Worm (Caenorhabditis elegans) whole organism, L1 larva: ENCODE measurements around the gene srj-33.

Source experiments
- C04F5.9 ChIP-seq: sonication (generic microtip); optimal IDR thresholded peaks from 2 replicates; lab custom pipeline; 2016; ENCODE audit warnings: missing genetic modification characterization, missing compliant biosample characterization
- C16A3.4 ChIP-seq: fragments of 150-350 bp; optimal IDR thresholded peaks from 2 replicates; lab custom pipeline; 2014; ENCODE audit warnings: missing biosample characterization, missing genetic modification characterization
- C34B4.2 ChIP-seq: sonication (generic microtip); optimal IDR thresholded peaks from 2 replicates; lab custom pipeline; 2017; ENCODE audit warnings: mild to moderate bottlenecking, missing genetic modification characterization, missing compliant biosample characterization
- F16B12.6 ChIP-seq: fragments of 150-350 bp; optimal IDR thresholded peaks from 2 replicates; lab custom pipeline; 2014; ENCODE audit warnings: missing biosample characterization, missing genetic modification characterization
- Y116A8C.19 ChIP-seq: sonication (generic microtip); optimal IDR thresholded peaks from 2 replicates; lab custom pipeline; 2016; ENCODE audit warnings: missing compliant biosample characterization, missing genetic modification characterization, borderline replicate concordance
- aha-1 ChIP-seq: fragments of 150-350 bp; optimal IDR thresholded peaks from 2 replicates; lab custom pipeline; 2014; ENCODE audit warnings: missing biosample characterization, missing genetic modification characterization
- aly-2 ChIP-seq: fragments of 150-350 bp; optimal IDR thresholded peaks from 2 replicates; lab custom pipeline; 2014; ENCODE audit warnings: missing biosample characterization, missing genetic modification characterization
- blmp-1 ChIP-seq: fragments of 150-350 bp; optimal IDR thresholded peaks from 2 replicates; lab custom pipeline; 2014; ENCODE audit warnings: missing biosample characterization, missing genetic modification characterization
- ceh-8 ChIP-seq: fragments of 200-800 bp; sonication (Bioruptor generic); optimal IDR thresholded peaks from 2 replicates; lab custom pipeline; 2018; ENCODE audit warnings: mild to moderate bottlenecking, missing genetic modification characterization, moderate library complexity, missing compliant biosample characterization
- ceh-88 ChIP-seq: fragments of 200-800 bp; sonication (Bioruptor generic); IDR thresholded peaks from 2 replicates; pipeline ENCODE4 v1.3.6; 2022; ENCODE audit warnings: missing genetic modification characterization, missing compliant biosample characterization
- efl-1 ChIP-seq, 4 experiments: fragments of 150-350 bp; optimal IDR thresholded peaks in 3 of 4; peaks in 1 of 4; 1 replicate in 1 of 4; 2 replicates in 3 of 4; lab custom pipeline; 2014; ENCODE audit warnings: missing biosample characterization in 2 of 4, missing genetic modification characterization in 2 of 4, missing genetic modification reagents in 2 of 4
- efl-3 ChIP-seq: fragments of 200-800 bp; sonication (Bioruptor generic); optimal IDR thresholded peaks from 2 replicates; lab custom pipeline; 2018; ENCODE audit warnings: mild to moderate bottlenecking, missing genetic modification characterization, missing compliant biosample characterization
- egl-13 ChIP-seq: sonication (generic microtip); optimal IDR thresholded peaks from 2 replicates; lab custom pipeline; 2016; ENCODE audit warnings: missing genotype, missing genetic modification reagents, missing genetic modification characterization, missing compliant biosample characterization
- egl-27 ChIP-seq, 2 experiments: fragments of 150-350 bp in 1 of 2; sonication (generic microtip); optimal IDR thresholded peaks; 3 replicates each; lab custom pipeline; 2017 to 2018; ENCODE audit warnings: missing biosample characterization in 2 of 2, missing genetic modification characterization in 2 of 2, missing genetic modification reagents in 2 of 2
- elt-2 ChIP-seq: sonication (generic microtip); optimal IDR thresholded peaks from 2 replicates; lab custom pipeline; 2016; ENCODE audit warnings: missing genetic modification characterization, mild to moderate bottlenecking, inconsistent platforms, missing compliant biosample characterization, missing genetic modification reagents
- elt-3 ChIP-seq, 6 experiments: fragments of 150-350 bp in 1 of 6; sonication (generic microtip); optimal IDR thresholded peaks; 2 replicates each; lab custom pipeline; 2017 to 2018; ENCODE audit warnings: missing biosample characterization in 6 of 6, missing genetic modification characterization in 6 of 6, inconsistent platforms in 1 of 6
- ets-5 ChIP-seq: fragments of 200-800 bp; sonication (Bioruptor generic); IDR thresholded peaks from 2 replicates; pipeline ENCODE4 v1.3.6; 2022; ENCODE audit warnings: missing genetic modification characterization, missing compliant biosample characterization
- fkh-10 ChIP-seq: sonication (generic microtip); optimal IDR thresholded peaks from 2 replicates; lab custom pipeline; 2017; ENCODE audit warnings: missing biosample characterization, missing genetic modification reagents, missing genetic modification characterization
- fkh-4 ChIP-seq: sonication (generic microtip); optimal IDR thresholded peaks from 2 replicates; lab custom pipeline; 2016; ENCODE audit warnings: missing compliant biosample characterization, missing genetic modification characterization, borderline replicate concordance
- fkh-8 ChIP-seq: sonication (generic microtip); optimal IDR thresholded peaks from 2 replicates; lab custom pipeline; 2016; ENCODE audit warnings: mild to moderate bottlenecking, missing genetic modification characterization, missing compliant biosample characterization
- fos-1 ChIP-seq: fragments of 150-350 bp; optimal IDR thresholded peaks from 2 replicates; lab custom pipeline; 2014; ENCODE audit warnings: missing biosample characterization, missing genetic modification characterization
- grh-1 ChIP-seq: fragments of 200-800 bp; sonication (Bioruptor generic); IDR thresholded peaks from 2 replicates; pipeline ENCODE4 v1.3.6; 2022; ENCODE audit warnings: missing genetic modification reagents, missing genetic modification characterization, missing compliant biosample characterization
- hlh-17 ChIP-seq: fragments of 200-800 bp; sonication (Bioruptor generic); optimal IDR thresholded peaks from 2 replicates; lab custom pipeline; 2018; ENCODE audit warnings: missing genetic modification characterization, mild to moderate bottlenecking, missing compliant biosample characterization, moderate library complexity, borderline replicate concordance
- hlh-4 ChIP-seq: sonication (generic microtip); optimal IDR thresholded peaks from 2 replicates; lab custom pipeline; 2016; ENCODE audit warnings: mild to moderate bottlenecking, missing genetic modification characterization, missing compliant biosample characterization
- hpl-2 ChIP-seq: fragments of 150-350 bp; optimal IDR thresholded peaks from 2 replicates; lab custom pipeline; 2014; ENCODE audit warnings: missing biosample characterization, missing genetic modification reagents, missing genetic modification characterization
- isw-1 ChIP-seq: fragments of 200-800 bp; sonication (Bioruptor generic); IDR thresholded peaks from 2 replicates; pipeline ENCODE4 v1.3.6; 2022; ENCODE audit warnings: missing genetic modification characterization, missing compliant biosample characterization
- lin-14 ChIP-seq: fragments of 200-800 bp; sonication (Bioruptor generic); optimal IDR thresholded peaks from 2 replicates; lab custom pipeline; 2018; ENCODE audit warnings: mild to moderate bottlenecking, missing genetic modification characterization, moderate library complexity, missing compliant biosample characterization
- lin-39 ChIP-seq: fragments of 150-350 bp; optimal IDR thresholded peaks from 2 replicates; lab custom pipeline; 2014; ENCODE audit warnings: missing biosample characterization, missing genetic modification reagents, missing genetic modification characterization
- lir-3 ChIP-seq: sonication (generic microtip); optimal IDR thresholded peaks from 2 replicates; lab custom pipeline; 2016; ENCODE audit warnings: mild to moderate bottlenecking, missing genetic modification characterization, moderate library complexity, missing compliant biosample characterization; ENCODE audit not compliant: poor library complexity
- lsy-2 ChIP-seq, 2 experiments: fragments of 150-350 bp; optimal IDR thresholded peaks; 2 replicates each; lab custom pipeline; 2014; ENCODE audit warnings: missing biosample characterization in 2 of 2, missing genetic modification characterization in 2 of 2
- mef-2 ChIP-seq: fragments of 150-350 bp; optimal IDR thresholded peaks from 2 replicates; lab custom pipeline; 2014; ENCODE audit warnings: missing biosample characterization, missing genetic modification characterization
- mep-1 ChIP-seq: fragments of 150-350 bp; optimal IDR thresholded peaks from 2 replicates; lab custom pipeline; 2014; ENCODE audit warnings: missing biosample characterization, missing genetic modification characterization
- nhr-237 ChIP-seq: fragments of 150-350 bp; optimal IDR thresholded peaks from 2 replicates; lab custom pipeline; 2014; ENCODE audit warnings: missing biosample characterization, missing genetic modification characterization
- nhr-47 ChIP-seq: sonication (generic microtip); optimal IDR thresholded peaks from 2 replicates; lab custom pipeline; 2016; ENCODE audit warnings: mild to moderate bottlenecking, missing genetic modification characterization, moderate library complexity, missing compliant biosample characterization
- nhr-71 ChIP-seq: sonication (generic microtip); optimal IDR thresholded peaks from 2 replicates; lab custom pipeline; 2016; ENCODE audit warnings: mild to moderate bottlenecking, missing genetic modification characterization, moderate library complexity, missing compliant biosample characterization
- nhr-90 ChIP-seq: sonication (generic microtip); optimal IDR thresholded peaks from 2 replicates; lab custom pipeline; 2016; ENCODE audit warnings: mild to moderate bottlenecking, missing genetic modification characterization, missing compliant biosample characterization; ENCODE audit not compliant: poor library complexity
- sox-4 ChIP-seq: sonication (generic microtip); optimal IDR thresholded peaks from 2 replicates; lab custom pipeline; 2016; ENCODE audit warnings: missing genetic modification characterization, missing compliant biosample characterization
- swsn-7 ChIP-seq: sonication (generic microtip); optimal IDR thresholded peaks from 2 replicates; lab custom pipeline; 2016; ENCODE audit warnings: missing genetic modification characterization, missing compliant biosample characterization
- unc-30 ChIP-seq: sonication (generic microtip); optimal IDR thresholded peaks from 2 replicates; lab custom pipeline; 2017; ENCODE audit warnings: missing biosample characterization, missing genetic modification characterization
- unc-62 ChIP-seq: fragments of 150-350 bp; optimal IDR thresholded peaks from 2 replicates; lab custom pipeline; 2014; ENCODE audit warnings: missing biosample characterization, missing genetic modification reagents, missing genetic modification characterization
- unc-86 ChIP-seq: sonication (generic microtip); optimal IDR thresholded peaks from 2 replicates; lab custom pipeline; 2016; ENCODE audit warnings: missing genetic modification characterization, missing compliant biosample characterization
- unc-98 ChIP-seq: fragments of 200-800 bp; sonication (Bioruptor generic); IDR thresholded peaks from 2 replicates; pipeline ENCODE4 v1.3.6; 2022; ENCODE audit warnings: missing genetic modification characterization, missing compliant biosample characterization
- xbp-1 ChIP-seq: sonication (generic microtip); optimal IDR thresholded peaks from 2 replicates; lab custom pipeline; 2016; ENCODE audit warnings: missing genetic modification characterization, missing compliant biosample characterization

The srj-33 gene

DNA sequence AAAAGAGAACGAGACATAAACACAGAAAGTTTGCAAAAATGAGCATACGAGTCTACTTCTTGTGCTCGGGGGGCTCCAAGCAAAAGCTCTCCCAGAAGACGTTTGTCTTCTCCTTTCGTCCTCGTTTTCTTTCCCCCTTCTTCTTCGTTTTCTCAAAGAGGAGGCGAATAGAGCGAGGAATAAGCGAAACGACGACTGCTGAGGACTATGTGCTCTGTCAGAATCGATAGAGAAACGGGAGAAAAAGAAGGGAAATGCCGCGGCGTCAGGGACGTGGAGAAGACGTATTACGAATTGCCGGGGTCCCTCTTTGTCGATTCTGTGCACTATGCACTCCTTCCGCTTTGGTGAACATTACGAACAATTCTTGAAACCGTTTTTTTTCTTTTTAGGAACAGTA lies 41.1 kb upstream of the srj-33 start (continued):
- TF ChIP-seq lin-39 (tag; lab: Kevin White, UChicago) (no peak), elt-2 (tag; lab: Kevin White, UChicago) (no peak), elt-3 (tag; optimal IDR thresholded peaks at IDR 0.05; lab: Kevin White, UChicago) (no peak), nhr-47 (tag; lab: Kevin White, UChicago) (peak; percentile 12), hlh-17 (GFP tag; lab: Kevin White, UChicago) (no peak), fkh-8 (tag; lab: Kevin White, UChicago) (peak; percentile 50), C16A3.4 (tag; lab: Kevin White, UChicago) (no peak), lsy-2 (tag; optimal IDR thresholded peaks at IDR 0.05; lab: Kevin White, UChicago) (peak in 1 of 2 experiments; percentile 9), Y116A8C.19 (no peak), unc-62 (GFP tag; lab: Kevin White, UChicago) (no peak), C04F5.9 (tag; lab: Kevin White, UChicago) (no peak), hpl-2 (no peak), unc-30 (tag; lab: Kevin White, UChicago) (no peak), efl-1 (optimal IDR thresholded peaks at IDR 0.05; lab: Kevin White, UChicago) (no peak), efl-1 (GFP tag; optimal IDR thresholded peaks at IDR 0.05 in 1 of 2; lab: Kevin White, UChicago) (no peak), blmp-1 (tag; lab: Kevin White, UChicago) (no peak), ceh-88 (no peak), mef-2 (tag; lab: Kevin White, UChicago) (no peak), hlh-4 (tag; lab: Kevin White, UChicago) (no peak), egl-27 (tag; optimal IDR thresholded peaks at IDR 0.05; lab: Kevin White, UChicago) (no peak), ceh-8 (GFP tag; lab: Kevin White, UChicago) (no peak), nhr-71 (tag; lab: Kevin White, UChicago) (peak; percentile 19), fos-1 (tag; lab: Kevin White, UChicago) (no peak), unc-86 (tag; lab: Kevin White, UChicago) (peak; percentile 33), mep-1 (tag; lab: Kevin White, UChicago) (peak; percentile 26), unc-98 (GFP tag; lab: Robert Waterston, UW) (no peak), grh-1 (GFP tag; lab: Robert Waterston, UW) (no peak), nhr-237 (tag; lab: Kevin White, UChicago) (no peak), nhr-90 (tag; lab: Kevin White, UChicago) (no peak), lir-3 (no peak), fkh-4 (tag; lab: Kevin White, UChicago) (no peak), ets-5 (GFP tag; lab: Robert Waterston, UW) (no peak), aha-1 (tag; lab: Kevin White, UChicago) (no peak), fkh-10 (GFP tag; lab: Kevin White, UChicago) (peak; percentile 32)
- TF ChIP-seq, all 84 proteins: peak for 11

DNA sequence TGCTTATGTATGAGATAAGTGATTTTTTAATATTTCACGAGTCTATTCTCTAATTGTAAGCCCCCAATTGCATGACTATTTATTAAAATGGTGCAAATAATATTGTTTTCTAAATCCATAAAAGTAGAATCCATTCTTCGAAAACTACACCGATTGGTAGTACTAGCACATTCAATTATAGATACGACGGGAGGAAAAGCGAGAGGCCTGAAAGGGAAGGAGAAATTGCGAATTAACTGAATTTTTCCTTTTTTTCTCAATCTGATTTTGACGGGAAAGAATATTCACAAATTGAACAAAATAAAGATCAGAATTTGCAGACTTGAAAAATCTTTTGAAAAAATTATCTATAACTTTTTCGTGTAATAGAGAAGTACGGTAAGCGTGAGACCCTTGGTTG lies 39.9 kb upstream of the srj-33 start:
- TF ChIP-seq lin-14 (GFP tag; lab: Kevin White, UChicago) (peak; percentile 18), grh-1 (GFP tag; lab: Robert Waterston, UW) (no peak)
- TF ChIP-seq, all 84 proteins: peak for 1

DNA sequence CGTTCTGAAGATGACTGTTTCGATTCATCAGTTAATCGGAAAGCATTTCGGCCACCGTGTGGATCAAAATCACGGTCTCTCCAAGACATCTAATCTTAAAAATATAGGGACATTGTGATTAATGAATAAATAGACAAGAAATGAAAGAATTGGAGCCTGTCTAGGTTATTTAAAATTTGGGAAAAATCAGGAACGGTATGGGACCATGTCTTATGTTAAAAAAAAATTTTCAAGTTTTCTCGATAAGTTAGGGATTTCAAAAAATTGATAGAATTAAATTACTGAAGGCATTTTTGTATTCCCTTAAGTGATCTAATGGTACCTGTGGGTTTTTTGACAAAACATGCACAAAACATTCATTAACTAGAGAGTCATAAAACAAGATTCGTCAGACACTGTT lies 38.8 kb upstream of the srj-33 start, which contains the start of gene unc-41:
Gene unc-41, minus strand, starts transcription at position 101 of the 400 bp plus-strand sequence.
- TF ChIP-seq sox-4 (tag; lab: Kevin White, UChicago) (no peak), lin-14 (GFP tag; lab: Kevin White, UChicago) (no peak), efl-3 (GFP tag; lab: Kevin White, UChicago) (no peak), C34B4.2 (no peak), hlh-17 (GFP tag; lab: Kevin White, UChicago) (no peak), hlh-4 (tag; lab: Kevin White, UChicago) (no peak), F16B12.6 (tag; lab: Kevin White, UChicago) (no peak), unc-30 (tag; lab: Kevin White, UChicago) (no peak), hpl-2 (no peak), egl-13 (tag; lab: Kevin White, UChicago) (no peak), fos-1 (tag; lab: Kevin White, UChicago) (no peak), isw-1 (GFP tag; lab: Robert Waterston, UW) (no peak), mef-2 (tag; lab: Kevin White, UChicago) (no peak), xbp-1 (tag; lab: Kevin White, UChicago) (no peak), swsn-7 (tag; lab: Kevin White, UChicago) (no peak), aly-2 (tag; lab: Kevin White, UChicago) (no peak)
